Worm (Caenorhabditis elegans) whole organism, L4 larva: Measurements from ENCODE around the gene Y55F3BR.1.

Experiments used
- F44E2.7 ChIP-seq: fragments of 200-800 bp; sonication (Bioruptor generic); IDR thresholded peaks from 2 replicates; pipeline ENCODE4 v2.1.2; 2022; ENCODE audit warnings: missing genetic modification characterization, missing compliant biosample characterization
- T20F7.1 ChIP-seq: fragments of 200-800 bp; sonication (Bioruptor generic); optimal IDR thresholded peaks from 2 replicates; lab custom pipeline; 2018; ENCODE audit warnings: mild to moderate bottlenecking, missing genetic modification characterization, missing compliant biosample characterization
- T26A8.4 ChIP-seq: fragments of 200-800 bp; sonication (Bioruptor generic); IDR thresholded peaks from 2 replicates; pipeline ENCODE4 v1.3.6; 2022; ENCODE audit warnings: missing genetic modification characterization, missing compliant biosample characterization
- Y75B8A.6 ChIP-seq: fragments of 200-800 bp; sonication (Bioruptor generic); IDR thresholded peaks from 2 replicates; pipeline ENCODE4 v1.3.6; 2022; ENCODE audit warnings: missing genetic modification reagents, missing genetic modification characterization, missing compliant biosample characterization
- ZK337.2 ChIP-seq: fragments of 200-800 bp; sonication (Bioruptor generic); IDR thresholded peaks from 2 replicates; pipeline ENCODE4 v1.3.6; 2022; ENCODE audit warnings: missing genetic modification reagents, missing genetic modification characterization, missing compliant biosample characterization
- aly-2 ChIP-seq: sonication (generic microtip); optimal IDR thresholded peaks from 2 replicates; lab custom pipeline; 2018; ENCODE audit warnings: missing biosample characterization, missing genetic modification characterization
- ceh-44 ChIP-seq: fragments of 200-800 bp; sonication (Bioruptor generic); IDR thresholded peaks from 2 replicates; pipeline ENCODE4 v1.3.6; 2022; ENCODE audit warnings: missing genetic modification reagents, missing genetic modification characterization, missing compliant biosample characterization
- ceh-62 ChIP-seq: sonication (generic microtip); optimal IDR thresholded peaks from 2 replicates; lab custom pipeline; 2017; ENCODE audit warnings: missing biosample characterization, missing genetic modification characterization
- ces-1 ChIP-seq: fragments of 150-350 bp; sonication (generic microtip); optimal IDR thresholded peaks from 4 replicates; lab custom pipeline; 2014; ENCODE audit warnings: missing biosample characterization, missing genetic modification reagents, missing genetic modification characterization
- ctbp-1 ChIP-seq: fragments of 200-800 bp; sonication (Bioruptor generic); IDR thresholded peaks from 2 replicates; pipeline ENCODE4 v1.3.6; 2022; ENCODE audit warnings: missing genetic modification reagents, missing genetic modification characterization, missing compliant biosample characterization
- daf-12 ChIP-seq: fragments of 150-350 bp; optimal IDR thresholded peaks from 2 replicates; lab custom pipeline; 2014; ENCODE audit warnings: missing biosample characterization, missing genetic modification reagents, missing genetic modification characterization
- daf-16 ChIP-seq, 3 experiments: sonication (generic microtip); optimal IDR thresholded peaks; 2 replicates each; lab custom pipeline; 2016 to 2017; ENCODE audit warnings: missing genetic modification characterization in 3 of 3, missing genetic modification reagents in 3 of 3, mild to moderate bottlenecking in 2 of 3, missing compliant biosample characterization in 2 of 3, missing biosample characterization in 1 of 3, moderate library complexity in 1 of 3
- dmd-6 ChIP-seq: fragments of 200-800 bp; sonication (Bioruptor generic); IDR thresholded peaks from 2 replicates; pipeline ENCODE4 v1.3.6; 2022; ENCODE audit warnings: missing genetic modification reagents, missing genetic modification characterization, missing compliant biosample characterization
- dpl-1 ChIP-seq: fragments of 150-350 bp; optimal IDR thresholded peaks from 2 replicates; lab custom pipeline; 2014; ENCODE audit warnings: missing biosample characterization, missing genetic modification reagents, missing genetic modification characterization
- duxl-1 ChIP-seq: sonication (generic microtip); optimal IDR thresholded peaks from 2 replicates; lab custom pipeline; 2016; ENCODE audit warnings: mild to moderate bottlenecking, missing genetic modification characterization, moderate library complexity, missing compliant biosample characterization; ENCODE audit not compliant: poor library complexity
- dve-1 ChIP-seq: sonication (generic microtip); optimal IDR thresholded peaks from 2 replicates; lab custom pipeline; 2017; ENCODE audit warnings: antibody characterized with exemption, mild to moderate bottlenecking, missing genetic modification characterization, missing compliant biosample characterization; ENCODE audit not compliant: insufficient read depth
- fkh-10 ChIP-seq: fragments of 150-350 bp; optimal IDR thresholded peaks from 2 replicates; lab custom pipeline; 2014; ENCODE audit warnings: missing biosample characterization, missing genetic modification reagents, missing genetic modification characterization
- fos-1 ChIP-seq: fragments of 150-350 bp; optimal IDR thresholded peaks from 2 replicates; lab custom pipeline; 2014; ENCODE audit warnings: missing biosample characterization, missing genetic modification characterization
- gei-8 ChIP-seq: fragments of 200-800 bp; sonication (Bioruptor generic); optimal IDR thresholded peaks from 2 replicates; lab custom pipeline; 2018; ENCODE audit warnings: mild to moderate bottlenecking, missing genetic modification characterization, missing compliant biosample characterization
- hlh-11 ChIP-seq: fragments of 200-800 bp; sonication (Bioruptor generic); optimal IDR thresholded peaks from 2 replicates; lab custom pipeline; 2018; ENCODE audit warnings: mild to moderate bottlenecking, missing genetic modification characterization, missing compliant biosample characterization
- hlh-30 ChIP-seq: sonication (generic microtip); optimal IDR thresholded peaks from 2 replicates; lab custom pipeline; 2017; ENCODE audit warnings: antibody characterized with exemption, mild to moderate bottlenecking, missing genetic modification characterization, missing compliant biosample characterization; ENCODE audit not compliant: insufficient read depth
- hmg-1.1 ChIP-seq: fragments of 200-800 bp; sonication (Bioruptor generic); IDR thresholded peaks from 2 replicates; pipeline ENCODE4 v1.3.6; 2022; ENCODE audit warnings: missing genetic modification reagents, missing genetic modification characterization, missing compliant biosample characterization
- lin-1 ChIP-seq: fragments of 200-800 bp; sonication (Bioruptor generic); IDR thresholded peaks from 2 replicates; pipeline ENCODE4 v1.3.6; 2022; ENCODE audit warnings: missing genetic modification reagents, missing genetic modification characterization, missing compliant biosample characterization
- lin-13 ChIP-seq: fragments of 150-350 bp; optimal IDR thresholded peaks from 2 replicates; lab custom pipeline; 2014; ENCODE audit warnings: missing biosample characterization, missing genetic modification reagents, missing genetic modification characterization
- lin-15B ChIP-seq: fragments of 150-350 bp; sonication (generic microtip); optimal IDR thresholded peaks from 3 replicates; lab custom pipeline; 2014; ENCODE audit warnings: missing biosample characterization, missing genetic modification characterization
- lin-38 ChIP-seq: fragments of 200-800 bp; sonication (Bioruptor generic); IDR thresholded peaks from 2 replicates; pipeline ENCODE4 v1.3.6; 2022; ENCODE audit warnings: missing genetic modification reagents, missing genetic modification characterization, missing compliant biosample characterization
- mdl-1 ChIP-seq, 2 experiments: fragments of 150-350 bp in 1 of 2; sonication (generic microtip) in 1 of 2; optimal IDR thresholded peaks; 2 replicates each; lab custom pipeline; 2014 to 2017; ENCODE audit warnings: missing biosample characterization in 2 of 2, missing genetic modification characterization in 2 of 2
- mes-2 ChIP-seq: sonication (generic microtip); optimal IDR thresholded peaks from 2 replicates; lab custom pipeline; 2016; ENCODE audit warnings: missing genotype, mild to moderate bottlenecking, missing genetic modification characterization, missing compliant biosample characterization; ENCODE audit not compliant: poor library complexity, severe bottlenecking
- mxl-2 ChIP-seq: fragments of 200-800 bp; sonication (Bioruptor generic); conservative IDR thresholded peaks from 2 replicates; pipeline ENCODE4 v1.3.6; 2022; ENCODE audit warnings: missing genetic modification reagents, missing genetic modification characterization, missing compliant biosample characterization
- nhr-102 ChIP-seq: sonication (generic microtip); optimal IDR thresholded peaks from 2 replicates; lab custom pipeline; 2016; ENCODE audit warnings: mild to moderate bottlenecking, missing genetic modification characterization, moderate library complexity, missing compliant biosample characterization
- nhr-11 ChIP-seq: fragments of 150-350 bp; optimal IDR thresholded peaks from 2 replicates; lab custom pipeline; 2014; ENCODE audit warnings: missing biosample characterization, missing genetic modification characterization
- nhr-25 ChIP-seq: sonication (generic microtip); optimal IDR thresholded peaks from 2 replicates; lab custom pipeline; 2017; ENCODE audit warnings: missing genetic modification characterization, mild to moderate bottlenecking, missing compliant biosample characterization, antibody characterized with exemption, moderate library complexity, borderline replicate concordance; ENCODE audit not compliant: insufficient read depth
- nhr-28 ChIP-seq: fragments of 150-350 bp; optimal IDR thresholded peaks from 2 replicates; lab custom pipeline; 2014; ENCODE audit warnings: missing biosample characterization, missing genetic modification characterization
- php-3 ChIP-seq: fragments of 200-800 bp; sonication (Bioruptor generic); IDR thresholded peaks from 2 replicates; pipeline ENCODE4 v1.3.6; 2022; ENCODE audit warnings: missing genetic modification reagents, missing genetic modification characterization, missing compliant biosample characterization
- pqm-1 ChIP-seq: sonication (generic microtip); optimal IDR thresholded peaks from 2 replicates; lab custom pipeline; 2017; ENCODE audit warnings: missing biosample characterization, missing genetic modification characterization
- saeg-2 ChIP-seq: fragments of 200-800 bp; sonication (Bioruptor generic); IDR thresholded peaks from 2 replicates; pipeline ENCODE4 v1.3.6; 2022; ENCODE audit warnings: missing genetic modification reagents, missing genetic modification characterization, missing compliant biosample characterization
- sdz-12 ChIP-seq: fragments of 200-800 bp; sonication (Bioruptor generic); optimal IDR thresholded peaks from 2 replicates; lab custom pipeline; 2018; ENCODE audit warnings: mild to moderate bottlenecking, missing genetic modification characterization, missing compliant biosample characterization
- snpc-4 ChIP-seq: fragments of 150-350 bp; optimal IDR thresholded peaks from 2 replicates; lab custom pipeline; 2014; ENCODE audit warnings: missing biosample characterization, missing genetic modification characterization
- unc-130 ChIP-seq: sonication (generic microtip); optimal IDR thresholded peaks from 2 replicates; lab custom pipeline; 2016; ENCODE audit warnings: missing genetic modification reagents, missing genetic modification characterization, missing compliant biosample characterization
- zfp-2 ChIP-seq: sonication (generic microtip); optimal IDR thresholded peaks from 2 replicates; lab custom pipeline; 2016; ENCODE audit warnings: mild to moderate bottlenecking, missing genetic modification characterization, missing compliant biosample characterization
- zip-2 ChIP-seq: fragments of 150-350 bp; optimal IDR thresholded peaks from 2 replicates; lab custom pipeline; 2014; ENCODE audit warnings: missing biosample characterization, missing genetic modification characterization
- ztf-7 ChIP-seq: fragments of 150-350 bp; optimal IDR thresholded peaks from 2 replicates; lab custom pipeline; 2014; ENCODE audit warnings: missing biosample characterization, missing genetic modification characterization

Y55F3BR.1 gene

DNA sequence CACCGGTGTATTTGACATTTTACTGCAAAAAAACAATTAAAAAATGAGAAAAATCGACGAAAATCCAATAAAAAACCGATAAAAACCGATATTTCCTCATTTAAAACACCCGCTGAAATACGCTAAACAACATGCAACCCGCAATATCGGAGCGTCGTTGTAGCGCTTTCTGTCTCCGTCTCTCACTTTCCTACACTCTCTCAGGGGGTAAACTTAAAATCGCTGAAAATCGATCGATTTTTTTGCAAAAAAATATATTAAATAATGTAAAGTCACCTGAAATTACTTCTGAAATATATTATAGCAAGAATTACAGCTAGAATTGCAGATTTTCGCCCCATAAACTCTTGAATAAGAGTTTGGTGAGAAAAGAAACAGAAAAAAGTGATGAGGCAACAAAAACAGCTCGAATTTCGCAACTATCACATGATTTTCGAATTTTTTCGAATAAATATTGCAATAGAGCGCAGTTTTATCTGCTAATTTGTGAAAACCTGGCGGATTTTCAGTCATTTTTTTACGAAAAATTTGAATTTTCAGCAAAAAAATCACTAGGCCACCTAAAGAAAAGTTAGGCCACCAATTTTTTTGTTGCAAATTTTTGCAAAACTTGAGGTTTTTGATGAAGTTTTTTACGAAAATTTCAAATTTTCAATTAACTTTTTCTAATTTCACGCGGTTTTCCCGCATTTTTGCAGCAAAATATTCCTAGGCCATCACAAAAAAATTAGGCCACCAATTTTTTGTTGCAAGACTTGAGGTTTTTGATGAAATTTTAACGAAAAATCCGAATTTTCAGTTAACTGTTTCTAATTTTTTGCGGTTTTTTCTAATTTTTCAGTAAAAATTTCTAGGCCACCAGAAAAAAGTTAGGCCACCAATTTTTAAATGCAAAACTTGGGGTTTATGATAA is 20.0 kb upstream of the Y55F3BR.1 start, which contains the start of the genes lem-4 and Y55F3BR.11 (continued):
- no peak for TF ChIP-seq daf-16 (GFP tag; optimal IDR thresholded peaks at IDR 0.05; lab: Kevin White, UChicago)
- TF ChIP-seq daf-16 (tag; optimal IDR thresholded peaks at IDR 0.05; lab: Kevin White, UChicago): peak; percentile 44
- TF ChIP-seq F44E2.7 (GFP tag; lab: Robert Waterston, UW): no peak
- no peak for TF ChIP-seq php-3 (GFP tag; lab: Robert Waterston, UW)
- TF ChIP-seq nhr-11: no peak
- TF ChIP-seq nhr-25 (tag; lab: Kevin White, UChicago): no peak
- no peak for TF ChIP-seq duxl-1 (tag; lab: Kevin White, UChicago)
- no peak for TF ChIP-seq snpc-4
- TF ChIP-seq T20F7.1 (GFP tag; lab: Kevin White, UChicago): peak; percentile 99
- TF ChIP-seq mes-2 (tag; lab: Kevin White, UChicago): peak; percentile 78
- TF ChIP-seq zfp-2: no peak
- TF ChIP-seq lin-1 (GFP tag; lab: Robert Waterston, UW): no peak
- no peak for TF ChIP-seq unc-130 (GFP tag; lab: Kevin White, UChicago)
- no peak for TF ChIP-seq Y75B8A.6 (GFP tag; lab: Robert Waterston, UW)
- no peak for TF ChIP-seq fkh-10 (GFP tag; lab: Kevin White, UChicago)
- peak; percentile 30 for TF ChIP-seq pqm-1 (tag; lab: Kevin White, UChicago)
- no peak for TF ChIP-seq aly-2 (tag; lab: Kevin White, UChicago)
- no peak for TF ChIP-seq saeg-2 (GFP tag; lab: Robert Waterston, UW)
- no peak for TF ChIP-seq ceh-62
- no peak for TF ChIP-seq mdl-1 (tag; optimal IDR thresholded peaks at IDR 0.05; lab: Kevin White, UChicago)
- no peak for TF ChIP-seq gei-8
- no peak for TF ChIP-seq ZK337.2 (GFP tag; lab: Robert Waterston, UW)
- peak; percentile 91 for TF ChIP-seq dpl-1 (GFP tag; lab: Kevin White, UChicago)
- TF ChIP-seq hmg-1.1 (GFP tag; lab: Robert Waterston, UW): peak; percentile 58; the same call in 1 of the 2 replicates
- no peak for TF ChIP-seq lin-13 (GFP tag; lab: Kevin White, UChicago)

DNA sequence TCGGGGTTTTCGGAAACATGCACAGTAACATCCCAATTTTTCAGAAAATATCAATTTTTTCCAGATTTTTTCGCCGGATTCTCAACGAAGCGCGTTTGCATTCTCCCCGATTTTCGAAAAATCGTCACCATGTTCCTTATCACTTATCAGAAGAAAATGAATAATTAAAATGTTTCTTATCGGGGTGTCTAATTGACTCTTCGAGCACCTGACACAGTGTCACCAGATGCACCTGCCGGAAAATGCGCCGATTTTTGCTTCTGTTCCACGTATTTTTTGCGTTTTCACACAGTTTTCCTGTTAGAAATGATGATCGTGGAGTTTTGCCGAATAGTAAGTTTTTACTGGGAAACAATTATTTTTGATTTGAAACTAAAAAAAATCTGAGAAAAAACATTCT is 19.1 kb upstream of the Y55F3BR.1 start:
- TF ChIP-seq zfp-2 (no peak), fos-1 (tag; lab: Kevin White, UChicago) (no peak), ceh-44 (GFP tag; lab: Robert Waterston, UW) (no peak), lin-38 (GFP tag; lab: Robert Waterston, UW) (peak; percentile 46; the same call in 1 of the 2 replicates), lin-15B (tag; lab: Kevin White, UChicago) (no peak), ctbp-1 (no peak), nhr-102 (tag; lab: Kevin White, UChicago) (no peak), mxl-2 (GFP tag; lab: Robert Waterston, UW) (no peak), ces-1 (GFP tag; lab: Kevin White, UChicago) (no peak), Y75B8A.6 (GFP tag; lab: Robert Waterston, UW) (no peak), ceh-62 (no peak), daf-12 (tag; lab: Kevin White, UChicago) (no peak), dmd-6 (GFP tag; lab: Robert Waterston, UW) (peak; percentile 53), zip-2 (tag; lab: Kevin White, UChicago) (no peak), T26A8.4 (GFP tag; lab: Robert Waterston, UW) (no peak), hlh-11 (tag; lab: Kevin White, UChicago) (peak; percentile 50), daf-16 (GFP tag; optimal IDR thresholded peaks at IDR 0.05; lab: Kevin White, UChicago) (no peak), daf-16 (tag; optimal IDR thresholded peaks at IDR 0.05; lab: Kevin White, UChicago) (no peak), dve-1 (peak; percentile 40), ztf-7 (tag; lab: Kevin White, UChicago) (no peak), sdz-12 (GFP tag; lab: Kevin White, UChicago) (no peak), hlh-30 (tag; lab: Kevin White, UChicago) (peak; percentile 54), hmg-1.1 (GFP tag; lab: Robert Waterston, UW) (no peak), pqm-1 (tag; lab: Kevin White, UChicago) (peak; percentile 79), ZK337.2 (GFP tag; lab: Robert Waterston, UW) (no peak), T20F7.1 (GFP tag; lab: Kevin White, UChicago) (no peak), nhr-28 (peak; percentile 59), aly-2 (tag; lab: Kevin White, UChicago) (no peak)
